Fruit fly (Drosophila melanogaster): ENCODE data around the gene CG7330.

Gene CG7330

DNA sequence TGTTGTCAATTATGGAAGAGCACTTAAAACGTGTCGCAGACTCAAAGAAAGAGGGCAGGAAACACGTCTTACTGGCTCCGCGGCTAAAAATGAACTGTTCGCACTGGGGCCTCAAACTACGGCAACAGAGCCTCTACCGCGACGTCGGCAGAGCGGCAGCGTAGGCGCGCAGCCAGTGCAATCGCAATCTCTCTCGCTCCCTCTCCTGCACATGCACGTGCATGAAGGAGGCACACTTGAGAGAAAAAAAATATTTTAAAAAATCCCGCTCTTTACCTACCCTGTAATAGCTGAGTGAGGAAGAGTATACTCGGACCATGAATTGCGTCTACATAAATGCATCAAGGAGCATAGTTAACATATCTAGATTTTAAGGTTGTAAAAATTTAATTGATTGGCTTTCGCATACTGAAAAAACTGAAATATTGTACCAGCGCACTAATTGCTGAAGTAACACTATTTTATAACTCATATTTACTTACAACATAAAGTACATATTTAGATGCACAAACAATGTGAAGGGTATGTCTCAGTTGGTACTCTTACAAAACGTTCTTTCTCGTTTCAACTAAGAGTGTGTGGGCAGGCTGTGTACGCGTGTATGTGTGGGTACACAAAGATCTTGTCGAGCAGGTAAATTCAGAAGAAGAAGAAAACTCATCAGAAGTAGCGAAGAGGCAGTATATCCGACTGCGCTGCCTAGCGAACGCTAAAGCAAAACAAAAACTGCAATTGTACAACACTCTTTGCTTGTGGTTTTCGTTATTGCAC, 37.0 kb downstream of the CG7330 start, which contains the start of gene hid (continued):
- TF ChIP-seq CG7372 (GFP tag; IDR thresholded peaks at IDR 0.05), result peak; percentile 74
- TF ChIP-seq Atf-2 (GFP tag; optimal IDR thresholded peaks at IDR 0.05), result peak; percentile 90
- peak; percentile 55 for TF ChIP-seq CG6813 (GFP tag; optimal IDR thresholded peaks at IDR 0.05)
- TF ChIP-seq sd (tag; optimal IDR thresholded peaks at IDR 0.05), result peak; percentile 73
- TF ChIP-seq MESR4 (GFP tag; optimal IDR thresholded peaks at IDR 0.05), result peak; percentile 6
- TF ChIP-seq mam (GFP tag; optimal IDR thresholded peaks at IDR 0.05), result peak; percentile 81
- peak; percentile 73 for TF ChIP-seq CG13624 (GFP tag; optimal IDR thresholded peaks at IDR 0.05)
- TF ChIP-seq usp (GFP tag; optimal IDR thresholded peaks at IDR 0.05), result no peak
- TF ChIP-seq ap (GFP tag; IDR thresholded peaks at IDR 0.05), result peak; percentile 56
- TF ChIP-seq lilli (GFP tag; optimal IDR thresholded peaks at IDR 0.05), result peak; percentile 85
- peak; percentile 80 for TF ChIP-seq danr (GFP tag; IDR thresholded peaks at IDR 0.05)
- TF ChIP-seq Hmr (GFP tag; optimal IDR thresholded peaks at IDR 0.05), result peak; percentile 71
- peak; percentile 89 for TF ChIP-seq Max (GFP tag; optimal IDR thresholded peaks at IDR 0.05)
- TF ChIP-seq lov (optimal IDR thresholded peaks at IDR 0.05), result no peak
- peak; percentile 67; the same call in 1 of the 3 replicates for TF ChIP-seq lov (GFP tag; IDR thresholded peaks at IDR 0.05)
- TF ChIP-seq nmo (GFP tag; optimal IDR thresholded peaks at IDR 0.05), result peak; percentile 94
- peak; percentile 79; the same call in 3 of the 4 replicates for TF ChIP-seq chinmo (GFP tag; IDR thresholded peaks at IDR 0.05; ENCODE audit: partially characterized antibody)
- TF ChIP-seq CG11504 (tag; optimal IDR thresholded peaks at IDR 0.05), result peak; percentile 85
- TF ChIP-seq CG10321 (GFP tag; IDR thresholded peaks at IDR 0.05), result no peak
- peak; percentile 72 for TF ChIP-seq CG8388 (GFP tag; optimal IDR thresholded peaks at IDR 0.05)
- TF ChIP-seq bigmax (GFP tag; optimal IDR thresholded peaks at IDR 0.05), result no peak
- peak; percentile 89 for TF ChIP-seq CG18476 (GFP tag; optimal IDR thresholded peaks at IDR 0.05)
- peak; percentile 54 for TF ChIP-seq CG10274 (GFP tag; optimal IDR thresholded peaks at IDR 0.05)
- peak; percentile 76 for TF ChIP-seq CG10543 (GFP tag; optimal IDR thresholded peaks at IDR 0.05)
- peak; percentile 55 for TF ChIP-seq CrebB (tag; optimal IDR thresholded peaks at IDR 0.05)
- peak; percentile 66 for TF ChIP-seq Rfx (GFP tag; IDR thresholded peaks at IDR 0.05)
- no peak for TF ChIP-seq sna (GFP tag; IDR thresholded peaks at IDR 0.05; ENCODE audit: partially characterized antibody)
- TF ChIP-seq bab2 (GFP tag; optimal IDR thresholded peaks at IDR 0.05), result peak; percentile 83
- no peak for TF ChIP-seq CG7963 (GFP tag; IDR thresholded peaks at IDR 0.05; ENCODE audit: partially characterized antibody)
- peak; percentile 53 for TF ChIP-seq tup (GFP tag; optimal IDR thresholded peaks at IDR 0.05)
- TF ChIP-seq CG30020 (tag; optimal IDR thresholded peaks at IDR 0.05), result no peak
- TF ChIP-seq lola (GFP tag; optimal IDR thresholded peaks at IDR 0.05), result peak in 1 of 3 experiments; percentile 91
- peak; percentile 87 for TF ChIP-seq kni (GFP tag; optimal IDR thresholded peaks at IDR 0.05)
- TF ChIP-seq yki (optimal IDR thresholded peaks at IDR 0.05), result peak; percentile 34
- peak; percentile 73 for TF ChIP-seq fd102C (GFP tag; optimal IDR thresholded peaks at IDR 0.05)
- TF ChIP-seq ab (GFP tag; optimal IDR thresholded peaks at IDR 0.05), result peak; percentile 75
- TF ChIP-seq al (GFP tag; IDR thresholded peaks at IDR 0.05), result peak; percentile 69
- peak; percentile 75 for TF ChIP-seq her (GFP tag; optimal IDR thresholded peaks at IDR 0.05)
- peak; percentile 45 for TF ChIP-seq zfh2 (GFP tag; optimal IDR thresholded peaks at IDR 0.05)
- TF ChIP-seq Eip74EF (GFP tag; optimal IDR thresholded peaks at IDR 0.05), result peak in 1 of 2 experiments; percentile 75
- peak; percentile 79 for TF ChIP-seq ssp (GFP tag; IDR thresholded peaks at IDR 0.05)
- peak; percentile 42 for TF ChIP-seq CG4707 (GFP tag; optimal IDR thresholded peaks at IDR 0.05)
- TF ChIP-seq ara (GFP tag; IDR thresholded peaks at IDR 0.05), result peak; percentile 88
- TF ChIP-seq Pdp1 (GFP tag; optimal IDR thresholded peaks at IDR 0.05), result peak; percentile 81 to 87
- TF ChIP-seq cg (GFP tag; optimal IDR thresholded peaks at IDR 0.05), result peak; percentile 87
- peak; percentile 69 for TF ChIP-seq CG6254 (GFP tag; optimal IDR thresholded peaks at IDR 0.05)
- TF ChIP-seq Deaf1 (tag; optimal IDR thresholded peaks at IDR 0.05), result peak; percentile 63
- TF ChIP-seq CG3407 (GFP tag; optimal IDR thresholded peaks at IDR 0.05), result peak; percentile 46

All from whole organism, embryonic.